Fruit fly (Drosophila melanogaster): ENCODE data around the gene Usp47.

Usp47 gene

dm6 chr3L:5751740-5752579, 813 bp upstream of the Usp47 start, which contains the start of gene DnaJ-1 (continued):
- peak; percentile 29 for TF ChIP-seq CG10267 (tag; optimal IDR thresholded peaks at IDR 0.05)
- TF ChIP-seq repo (GFP tag; optimal IDR thresholded peaks at IDR 0.05) = no peak
- peak; percentile 82 for TF ChIP-seq sens (GFP tag)
- TF ChIP-seq CG3995 (GFP tag; optimal IDR thresholded peaks at IDR 0.05) = peak; percentile 90
- no peak for TF ChIP-seq CG3065 (GFP tag; optimal IDR thresholded peaks at IDR 0.05)
- TF ChIP-seq wek (GFP tag; optimal IDR thresholded peaks at IDR 0.05) = peak; percentile 38
- TF ChIP-seq CG4424 (GFP tag; optimal IDR thresholded peaks at IDR 0.05) = no peak
- TF ChIP-seq chinmo (GFP tag; IDR thresholded peaks at IDR 0.05; ENCODE audit: partially characterized antibody) = peak; percentile 97
- TF ChIP-seq CG8765 (GFP tag; IDR thresholded peaks at IDR 0.05) = no peak
- TF ChIP-seq sug (tag; optimal IDR thresholded peaks at IDR 0.05) = peak; percentile 5
- TF ChIP-seq CG15601 (tag; optimal IDR thresholded peaks at IDR 0.05) = peak; percentile 65
- TF ChIP-seq fu2 (GFP tag; optimal IDR thresholded peaks at IDR 0.05) = peak; percentile 30
- TF ChIP-seq BtbVII (GFP tag; optimal IDR thresholded peaks at IDR 0.05) = peak; percentile 40
- TF ChIP-seq CG2875 (GFP tag; optimal IDR thresholded peaks at IDR 0.05) = peak; percentile 9
- TF ChIP-seq row (GFP tag; IDR thresholded peaks at IDR 0.05) = peak; percentile 78
- TF ChIP-seq Dp (GFP tag; optimal IDR thresholded peaks at IDR 0.05) = peak; percentile 71
- no peak for TF ChIP-seq CG11093 (GFP tag; IDR thresholded peaks at IDR 0.05)
- peak; percentile 23 for TF ChIP-seq Dip3 (GFP tag; optimal IDR thresholded peaks at IDR 0.05)
- TF ChIP-seq sim (GFP tag; IDR thresholded peaks at IDR 0.05) = no peak
- peak; percentile 23 for TF ChIP-seq fd64A (GFP tag; optimal IDR thresholded peaks at IDR 0.05)
- TF ChIP-seq CG13296 (GFP tag; optimal IDR thresholded peaks at IDR 0.05) = peak; percentile 50
- TF ChIP-seq gem (tag; optimal IDR thresholded peaks at IDR 0.05) = no peak
- TF ChIP-seq eve (GFP tag; optimal IDR thresholded peaks at IDR 0.05) = no peak
- TF ChIP-seq sna (GFP tag; IDR thresholded peaks at IDR 0.05; ENCODE audit: partially characterized antibody) = peak; percentile 97
- peak; percentile 48 for TF ChIP-seq CG7839 (tag; optimal IDR thresholded peaks at IDR 0.05)
- TF ChIP-seq Atf6 (GFP tag; IDR thresholded peaks at IDR 0.05) = peak; percentile 13; the same call in 1 of the 2 replicates
- TF ChIP-seq lilli (GFP tag; optimal IDR thresholded peaks at IDR 0.05) = peak; percentile 28
- peak; percentile 27 for TF ChIP-seq CG17912 (GFP tag; optimal IDR thresholded peaks at IDR 0.05)
- peak; percentile 42; the same call in 1 of the 3 replicates for TF ChIP-seq CG17361 (GFP tag; IDR thresholded peaks at IDR 0.05)
- TF ChIP-seq tna (GFP tag; IDR thresholded peaks at IDR 0.05; ENCODE audit: partially characterized antibody) = peak; percentile 94
- TF ChIP-seq Mrtf (GFP tag; IDR thresholded peaks at IDR 0.05) = no peak
- peak; percentile 60 for TF ChIP-seq nmo (GFP tag; optimal IDR thresholded peaks at IDR 0.05)
- no peak for TF ChIP-seq CG9817 (tag; optimal IDR thresholded peaks at IDR 0.05)
- TF ChIP-seq CG12659 (GFP tag; optimal IDR thresholded peaks at IDR 0.05) = peak; percentile 70
- peak; percentile 70 for TF ChIP-seq Dref (GFP tag; IDR thresholded peaks at IDR 0.05)
- no peak for TF ChIP-seq CG11398 (GFP tag; optimal IDR thresholded peaks at IDR 0.05)
- peak in 1 of 2 experiments; percentile 45 for TF ChIP-seq Eip74EF (GFP tag; optimal IDR thresholded peaks at IDR 0.05)
- TF ChIP-seq pros (GFP tag; optimal IDR thresholded peaks at IDR 0.05) = peak; percentile 0
- TF ChIP-seq CG5953 (GFP tag; IDR thresholded peaks at IDR 0.05) = no peak
- TF ChIP-seq pzg (GFP tag; optimal IDR thresholded peaks at IDR 0.05) = peak; percentile 85
- peak; percentile 37 for TF ChIP-seq unpg (GFP tag; optimal IDR thresholded peaks at IDR 0.05)
- no peak for TF ChIP-seq ash1 (GFP tag; optimal IDR thresholded peaks at IDR 0.05)
- peak; percentile 6 for TF ChIP-seq CoRest (tag; optimal IDR thresholded peaks at IDR 0.05)
- TF ChIP-seq CG9932 (GFP tag; IDR thresholded peaks at IDR 0.05) = peak; percentile 51; the same call in 1 of the 2 replicates
- no peak for TF ChIP-seq CG30431 (GFP tag; optimal IDR thresholded peaks at IDR 0.05)
- peak; percentile 98 for TF ChIP-seq Doc3 (GFP tag; IDR thresholded peaks at IDR 0.05; ENCODE audit: partially characterized antibody)
- TF ChIP-seq CG11696 (GFP tag; IDR thresholded peaks at IDR 0.05) = no peak
- TF ChIP-seq btn (GFP tag; optimal IDR thresholded peaks at IDR 0.05) = no peak

Measured in whole organism, embryonic.